Worm (Caenorhabditis elegans) whole organism, early embryonic: ENCODE results near the gene C01G6.3.

ENCODE experiments used
- B0310.2 ChIP-seq: sonication (generic microtip); optimal IDR thresholded peaks from 2 replicates; lab custom pipeline; 2016; ENCODE audit warnings: mild to moderate bottlenecking, missing genetic modification characterization, missing compliant biosample characterization
- F13C5.2 ChIP-seq: sonication (generic microtip); optimal IDR thresholded peaks from 2 replicates; lab custom pipeline; 2017; ENCODE audit warnings: mild to moderate bottlenecking, missing genetic modification characterization, inconsistent platforms, missing compliant biosample characterization
- aly-1 ChIP-seq: sonication (generic microtip); optimal IDR thresholded peaks from 2 replicates; lab custom pipeline; 2016; ENCODE audit warnings: missing genetic modification characterization, missing compliant biosample characterization
- ama-1 ChIP-seq: fragments of 150-350 bp; optimal IDR thresholded peaks from 2 replicates; lab custom pipeline; 2014
- ceh-13 ChIP-seq: fragments of 200-800 bp; sonication (Bioruptor generic); optimal IDR thresholded peaks from 2 replicates; lab custom pipeline; 2018; ENCODE audit warnings: mild to moderate bottlenecking, missing genetic modification characterization, missing compliant biosample characterization
- ceh-36 ChIP-seq: sonication (generic microtip); optimal IDR thresholded peaks from 2 replicates; lab custom pipeline; 2016; ENCODE audit warnings: missing genetic modification characterization, inconsistent platforms, missing compliant biosample characterization
- ets-7 ChIP-seq: sonication (generic microtip); optimal IDR thresholded peaks from 2 replicates; lab custom pipeline; 2016; ENCODE audit warnings: missing genotype, missing genetic modification characterization, missing compliant biosample characterization
- flt-1 ChIP-seq: fragments of 200-800 bp; sonication (Bioruptor generic); IDR thresholded peaks from 2 replicates; pipeline ENCODE4 v1.3.6; 2022; ENCODE audit warnings: missing genetic modification characterization, missing compliant biosample characterization
- hmbx-1 ChIP-seq: sonication (generic microtip); optimal IDR thresholded peaks from 2 replicates; lab custom pipeline; 2016; ENCODE audit warnings: mild to moderate bottlenecking, missing genetic modification characterization, missing compliant biosample characterization
- hmg-4 ChIP-seq: fragments of 200-800 bp; sonication (Bioruptor generic); optimal IDR thresholded peaks from 2 replicates; lab custom pipeline; 2018; ENCODE audit warnings: mild to moderate bottlenecking, missing genetic modification characterization, missing compliant biosample characterization
- hnd-1 ChIP-seq: sonication (generic microtip); optimal IDR thresholded peaks from 2 replicates; lab custom pipeline; 2016; ENCODE audit warnings: missing genetic modification characterization, missing compliant biosample characterization
- pes-1 ChIP-seq: fragments of 200-800 bp; sonication (Bioruptor generic); IDR thresholded peaks from 2 replicates; pipeline ENCODE4 v1.3.6; 2022; ENCODE audit warnings: missing genetic modification reagents, missing genetic modification characterization, missing compliant biosample characterization
- scrt-1 ChIP-seq: fragments of 200-800 bp; sonication (Bioruptor generic); IDR thresholded peaks from 2 replicates; pipeline ENCODE4 v1.3.6; 2022; ENCODE audit warnings: missing genetic modification characterization, missing compliant biosample characterization
- sea-1 ChIP-seq: fragments of 200-800 bp; sonication (Bioruptor generic); conservative IDR thresholded peaks from 2 replicates; pipeline ENCODE4 v1.3.6; 2022; ENCODE audit warnings: missing genetic modification characterization, missing compliant biosample characterization
- tbx-11 ChIP-seq: fragments of 200-800 bp; sonication (Bioruptor generic); IDR thresholded peaks from 2 replicates; pipeline ENCODE4 v1.3.6; 2022; ENCODE audit warnings: missing genetic modification characterization, missing compliant biosample characterization
- tbx-37 ChIP-seq: fragments of 200-800 bp; sonication (Bioruptor generic); conservative IDR thresholded peaks from 2 replicates; pipeline ENCODE4 v1.3.6; 2022; ENCODE audit warnings: missing genetic modification reagents, missing genetic modification characterization, missing compliant biosample characterization
- tra-4 ChIP-seq: sonication (generic microtip); optimal IDR thresholded peaks from 2 replicates; lab custom pipeline; 2017; ENCODE audit warnings: missing genetic modification characterization, missing compliant biosample characterization

C01G6.3 gene

DNA sequence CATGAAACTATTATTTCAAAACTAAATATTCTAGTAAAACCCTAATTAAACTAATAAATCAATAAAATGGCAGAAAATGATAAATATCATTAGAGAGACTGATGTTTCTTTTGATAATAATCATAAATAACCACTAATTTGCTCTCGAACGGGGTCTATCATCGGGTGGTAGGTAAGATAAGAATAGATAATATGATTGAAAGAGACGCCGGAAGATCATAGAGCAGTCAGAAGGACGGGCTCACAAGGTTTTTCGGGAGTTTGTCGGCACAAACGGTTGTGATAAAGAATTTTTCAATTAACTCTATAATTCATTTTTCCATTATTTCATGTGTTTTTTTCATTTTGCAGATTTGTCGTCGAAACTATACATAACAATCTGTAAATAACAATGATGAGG lies 31.4 kb downstream of the C01G6.3 start:
- TF ChIP-seq hmbx-1 (tag; lab: Kevin White, UChicago) (peak; percentile 6), pes-1 (GFP tag; lab: Robert Waterston, UW) (no peak), ama-1 (lab: Kevin White, UChicago) (no peak)

DNA sequence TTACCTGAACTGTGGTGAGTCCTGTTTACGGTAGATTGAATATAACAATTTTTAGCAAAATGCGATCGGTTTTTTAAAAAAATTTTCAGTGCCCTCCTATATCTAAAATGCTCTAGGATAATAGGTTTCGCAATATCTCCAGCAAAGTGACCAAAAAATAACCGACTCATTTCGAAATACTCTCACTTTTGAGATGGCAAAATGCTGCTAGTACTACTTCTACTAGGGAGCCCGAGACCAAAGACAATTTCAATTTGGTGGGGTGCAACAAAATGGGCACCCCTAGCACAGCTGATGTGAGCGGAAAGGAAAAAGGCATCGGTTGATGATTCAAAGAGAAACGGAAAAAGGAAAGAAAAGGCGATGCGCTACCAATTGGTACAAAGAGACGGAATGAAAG lies 33.9 kb downstream of the C01G6.3 start:
- TF ChIP-seq sea-1 (GFP tag; lab: Robert Waterston, UW): no peak
- TF ChIP-seq B0310.2 (tag; lab: Kevin White, UChicago): no peak
- TF ChIP-seq hnd-1 (tag; lab: Kevin White, UChicago): no peak
- TF ChIP-seq hmg-4 (GFP tag; lab: Kevin White, UChicago): no peak
- no peak for TF ChIP-seq ceh-36 (tag; lab: Kevin White, UChicago)
- TF ChIP-seq pes-1 (GFP tag; lab: Robert Waterston, UW): no peak
- TF ChIP-seq ceh-13 (GFP tag; lab: Kevin White, UChicago): no peak
- no peak for TF ChIP-seq flt-1 (GFP tag; lab: Robert Waterston, UW)
- TF ChIP-seq tra-4: no peak
- TF ChIP-seq scrt-1: no peak

DNA sequence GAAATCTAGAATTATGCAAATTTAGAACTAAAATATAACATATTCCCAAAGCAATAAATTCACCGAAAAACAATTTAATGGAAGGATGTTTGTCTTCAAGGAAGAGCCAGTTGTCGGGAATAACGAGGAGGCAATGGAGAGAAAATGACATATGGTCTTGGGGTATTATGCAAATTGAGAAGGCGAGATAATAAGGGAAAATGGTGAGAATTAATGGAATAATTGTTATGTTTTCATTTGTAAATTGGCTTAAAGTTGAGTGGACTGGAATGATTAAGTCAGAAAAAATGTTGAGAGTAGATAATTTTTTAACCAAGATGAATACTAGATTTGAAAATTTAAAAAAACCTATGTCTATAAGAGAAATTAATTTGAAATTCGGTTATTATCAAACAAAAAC lies 35.2 kb downstream of the C01G6.3 start:
- TF ChIP-seq hmg-4 (GFP tag; lab: Kevin White, UChicago): no peak
- TF ChIP-seq ceh-36 (tag; lab: Kevin White, UChicago): no peak

DNA sequence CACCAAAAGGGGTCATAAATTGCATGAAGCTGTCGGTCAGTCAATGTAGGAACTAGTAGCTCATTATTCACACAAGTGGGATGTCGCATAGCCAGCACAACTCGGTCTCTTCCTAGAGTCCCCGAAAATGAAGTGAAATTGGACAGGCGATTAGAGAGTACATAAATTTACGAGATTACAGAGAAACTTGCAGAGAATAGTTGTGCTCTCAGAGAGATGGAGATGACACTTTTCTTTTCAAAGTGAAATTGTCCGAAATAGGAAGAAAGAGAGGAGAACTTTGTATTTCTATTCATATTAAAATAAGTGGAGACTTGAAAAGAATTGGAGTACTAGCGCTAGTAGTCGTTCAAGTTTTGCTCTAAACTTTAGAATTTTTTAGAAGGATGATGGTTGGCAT lies 35.9 kb downstream of the C01G6.3 start:
- TF ChIP-seq ceh-36 (tag; lab: Kevin White, UChicago) (no peak), B0310.2 (tag; lab: Kevin White, UChicago) (no peak), hmbx-1 (tag; lab: Kevin White, UChicago) (no peak), tbx-11 (GFP tag; lab: Robert Waterston, UW) (no peak), ets-7 (no peak), F13C5.2 (tag; lab: Kevin White, UChicago) (no peak), hmg-4 (GFP tag; lab: Kevin White, UChicago) (no peak), hnd-1 (tag; lab: Kevin White, UChicago) (no peak), tra-4 (no peak), ama-1 (lab: Kevin White, UChicago) (no peak), flt-1 (GFP tag; lab: Robert Waterston, UW) (no peak), sea-1 (GFP tag; lab: Robert Waterston, UW) (no peak)

DNA sequence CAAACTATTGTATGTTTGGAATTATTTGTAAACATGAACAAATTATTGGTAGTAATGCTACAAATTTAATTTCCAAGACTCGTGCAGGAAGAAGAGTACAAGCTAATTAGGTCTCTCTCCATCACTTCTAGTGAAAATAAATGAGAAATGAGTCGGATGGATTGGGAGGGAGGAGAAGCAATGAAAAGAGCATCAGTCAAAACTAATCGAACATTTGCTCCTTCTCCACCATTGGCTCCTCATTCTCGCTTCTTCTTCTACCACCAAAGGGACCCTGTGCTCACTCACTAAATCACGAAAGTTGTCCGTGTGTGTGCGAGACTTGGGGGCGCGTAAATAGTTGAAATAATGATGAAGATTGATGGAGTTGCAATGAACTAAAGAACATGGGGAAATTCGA lies 37.1 kb downstream of the C01G6.3 start:
- TF ChIP-seq hmg-4 (GFP tag; lab: Kevin White, UChicago): no peak
- TF ChIP-seq tbx-37 (GFP tag; lab: Robert Waterston, UW): no peak
- TF ChIP-seq ceh-13 (GFP tag; lab: Kevin White, UChicago): no peak
- TF ChIP-seq B0310.2 (tag; lab: Kevin White, UChicago): no peak
- TF ChIP-seq flt-1 (GFP tag; lab: Robert Waterston, UW): no peak

DNA sequence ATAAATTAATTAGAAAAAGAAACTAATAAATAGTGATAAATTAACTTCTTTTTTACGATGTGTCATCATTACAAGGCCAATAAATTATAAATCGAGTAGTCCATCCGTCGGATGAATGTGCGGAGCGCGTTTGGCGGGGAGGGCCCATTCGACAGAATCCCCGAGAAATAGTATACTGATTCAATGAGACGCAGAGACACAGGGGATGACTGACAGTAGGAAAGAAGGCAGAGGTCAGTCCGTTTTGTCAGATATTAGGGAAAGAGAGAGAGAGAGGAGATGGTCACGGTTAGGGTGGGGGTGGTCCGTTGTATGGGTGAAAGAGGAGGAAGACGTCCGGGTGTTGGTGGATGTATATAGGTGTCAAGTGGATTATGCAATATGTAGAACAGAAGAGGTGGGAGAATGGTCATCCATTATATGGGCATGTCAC lies 38.9 kb downstream of the C01G6.3 start:
- TF ChIP-seq flt-1 (GFP tag; lab: Robert Waterston, UW) (peak; percentile 26; the same call in 1 of the 2 replicates), tra-4 (no peak), F13C5.2 (tag; lab: Kevin White, UChicago) (peak; percentile 80), hmg-4 (GFP tag; lab: Kevin White, UChicago) (peak; percentile 74), B0310.2 (tag; lab: Kevin White, UChicago) (peak; percentile 14), ets-7 (peak; percentile 48), sea-1 (GFP tag; lab: Robert Waterston, UW) (peak; percentile 53; the same call in 1 of the 2 replicates), ceh-13 (GFP tag; lab: Kevin White, UChicago) (no peak)

DNA sequence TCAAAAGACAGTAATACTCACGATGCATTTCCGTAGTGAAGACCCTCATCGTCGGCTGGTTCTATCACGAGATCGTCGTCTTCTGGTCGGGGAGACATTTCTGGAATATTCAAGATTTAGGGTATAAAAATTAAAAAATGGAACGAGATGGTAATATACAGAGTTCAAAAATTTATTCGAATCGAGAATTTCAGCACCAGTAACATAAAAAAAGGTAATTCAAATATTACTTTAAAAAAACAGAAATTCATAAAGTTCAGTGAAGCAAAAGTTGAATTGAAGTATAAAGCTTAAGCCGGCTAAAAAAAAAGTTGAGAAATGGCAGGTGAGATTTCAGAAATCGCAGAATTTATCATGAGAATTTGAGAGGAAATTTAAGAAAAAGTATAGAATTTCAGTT lies 40.5 kb downstream of the C01G6.3 start, which contains the start of gene cam-1:
TSS of gene cam-1 (minus strand) at position 101 of the 400 bp plus-strand sequence.
- TF ChIP-seq tbx-11 (GFP tag; lab: Robert Waterston, UW): no peak
- no peak for TF ChIP-seq pes-1 (GFP tag; lab: Robert Waterston, UW)
- no peak for TF ChIP-seq ets-7
- no peak for TF ChIP-seq tbx-37 (GFP tag; lab: Robert Waterston, UW)
- TF ChIP-seq scrt-1: no peak
- no peak for TF ChIP-seq ama-1 (lab: Kevin White, UChicago)
- TF ChIP-seq sea-1 (GFP tag; lab: Robert Waterston, UW): no peak
- no peak for TF ChIP-seq tra-4
- no peak for TF ChIP-seq hmbx-1 (tag; lab: Kevin White, UChicago)
- TF ChIP-seq hmg-4 (GFP tag; lab: Kevin White, UChicago): no peak
- no peak for TF ChIP-seq ceh-36 (tag; lab: Kevin White, UChicago)
- TF ChIP-seq flt-1 (GFP tag; lab: Robert Waterston, UW): no peak
- no peak for TF ChIP-seq ceh-13 (GFP tag; lab: Kevin White, UChicago)
- no peak for TF ChIP-seq F13C5.2 (tag; lab: Kevin White, UChicago)
- TF ChIP-seq hnd-1 (tag; lab: Kevin White, UChicago): no peak
- no peak for TF ChIP-seq B0310.2 (tag; lab: Kevin White, UChicago)
- no peak for TF ChIP-seq aly-1 (tag; lab: Kevin White, UChicago)

DNA sequence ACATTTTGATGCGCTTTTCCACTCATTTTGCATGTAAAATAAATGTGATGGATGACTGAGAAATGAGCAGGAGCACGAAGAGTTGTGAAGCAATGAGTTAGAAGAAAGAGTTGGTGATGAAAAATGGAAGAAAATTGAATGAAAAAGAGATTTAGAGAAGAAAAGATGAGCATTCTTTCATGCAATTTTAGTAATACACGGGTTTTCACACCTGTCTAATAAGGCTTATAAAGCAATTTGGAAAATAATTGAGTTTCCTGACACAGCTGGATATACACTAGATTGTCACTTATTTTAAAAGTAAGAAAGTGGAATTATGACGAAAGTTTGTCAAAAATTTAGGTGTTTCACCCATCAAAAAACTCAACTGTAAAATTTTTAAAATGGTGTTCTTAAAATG lies 41.1 kb downstream of the C01G6.3 start:
- TF ChIP-seq B0310.2 (tag; lab: Kevin White, UChicago): no peak

DNA sequence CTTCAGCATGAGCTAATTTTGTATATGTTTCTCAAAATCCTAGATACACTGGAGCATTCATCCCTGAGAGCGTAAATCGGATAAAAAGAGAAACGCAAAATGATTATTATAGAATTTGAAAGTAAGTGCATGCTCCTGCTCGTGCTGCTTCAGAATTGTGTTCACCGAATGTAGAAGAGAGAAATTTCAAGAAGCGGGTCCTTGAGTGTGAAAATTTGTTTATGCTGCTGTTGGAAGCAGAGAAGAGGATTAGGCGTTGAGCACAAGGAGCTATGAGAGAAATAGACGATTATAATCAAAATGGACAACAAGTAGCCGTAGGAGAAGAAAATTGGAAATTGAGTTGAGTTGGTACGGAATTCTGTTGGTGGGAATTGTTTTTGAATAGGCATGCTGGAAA lies 42.0 kb downstream of the C01G6.3 start:
- no peak for TF ChIP-seq ama-1 (lab: Kevin White, UChicago)
- no peak for TF ChIP-seq tbx-37 (GFP tag; lab: Robert Waterston, UW)
- no peak for TF ChIP-seq F13C5.2 (tag; lab: Kevin White, UChicago)
- TF ChIP-seq hmg-4 (GFP tag; lab: Kevin White, UChicago): no peak
- TF ChIP-seq sea-1 (GFP tag; lab: Robert Waterston, UW): no peak
- no peak for TF ChIP-seq tra-4
- TF ChIP-seq flt-1 (GFP tag; lab: Robert Waterston, UW): no peak
- no peak for TF ChIP-seq hnd-1 (tag; lab: Kevin White, UChicago)
- no peak for TF ChIP-seq aly-1 (tag; lab: Kevin White, UChicago)
- TF ChIP-seq pes-1 (GFP tag; lab: Robert Waterston, UW): no peak
- no peak for TF ChIP-seq ets-7
- no peak for TF ChIP-seq scrt-1
- TF ChIP-seq B0310.2 (tag; lab: Kevin White, UChicago): no peak
- TF ChIP-seq tbx-11 (GFP tag; lab: Robert Waterston, UW): no peak
- no peak for TF ChIP-seq hmbx-1 (tag; lab: Kevin White, UChicago)
- TF ChIP-seq ceh-36 (tag; lab: Kevin White, UChicago): no peak
